Fruit fly (Drosophila melanogaster): ENCODE data around the gene RpS27.

The RpS27 gene

dm6 chr3R:25262322-25262761 lies 15.0 kb upstream of the RpS27 start, which contains the start of the genes Kdsr and CG11858 (continued):
- TF ChIP-seq CG18599 (GFP tag; optimal IDR thresholded peaks at IDR 0.05) = no peak
- peak; percentile 53 for TF ChIP-seq Aef1 (GFP tag; IDR thresholded peaks at IDR 0.05)
- TF ChIP-seq CG10209 (GFP tag; optimal IDR thresholded peaks at IDR 0.05) = peak; percentile 38
- peak; percentile 43 for TF ChIP-seq MESR4 (GFP tag; optimal IDR thresholded peaks at IDR 0.05)
- TF ChIP-seq CG14860 (GFP tag; IDR thresholded peaks at IDR 0.05; ENCODE audit: partially characterized antibody) = no peak
- TF ChIP-seq jing (GFP tag; optimal IDR thresholded peaks at IDR 0.05) = no peak
- TF ChIP-seq gcm2 (GFP tag; optimal IDR thresholded peaks at IDR 0.05) = peak; percentile 28
- TF ChIP-seq fd64A (GFP tag; optimal IDR thresholded peaks at IDR 0.05) = no peak
- peak; percentile 56 for TF ChIP-seq CG17829 (tag; optimal IDR thresholded peaks at IDR 0.05)
- peak; percentile 51 for TF ChIP-seq CG33213 (GFP tag; optimal IDR thresholded peaks at IDR 0.05)
- TF ChIP-seq Poxn (GFP tag; IDR thresholded peaks at IDR 0.05) = no peak
- TF ChIP-seq CG17186 (GFP tag; optimal IDR thresholded peaks at IDR 0.05) = peak; percentile 92
- TF ChIP-seq CG15011 (GFP tag; optimal IDR thresholded peaks at IDR 0.05) = no peak
- peak; percentile 58 for TF ChIP-seq CG8924 (tag; optimal IDR thresholded peaks at IDR 0.05)
- TF ChIP-seq CG12744 (GFP tag; optimal IDR thresholded peaks at IDR 0.05) = peak; percentile 40
- no peak for TF ChIP-seq h (optimal IDR thresholded peaks at IDR 0.05)
- no peak for TF ChIP-seq CG5180 (GFP tag; optimal IDR thresholded peaks at IDR 0.05)
- TF ChIP-seq CG13894 (tag; optimal IDR thresholded peaks at IDR 0.05) = peak; percentile 57
- TF ChIP-seq CG4424 (GFP tag; optimal IDR thresholded peaks at IDR 0.05) = peak; percentile 56
- TF ChIP-seq sob (GFP tag; IDR thresholded peaks at IDR 0.05) = peak; percentile 72
- TF ChIP-seq CG31365 (tag; optimal IDR thresholded peaks at IDR 0.05) = no peak
- TF ChIP-seq pan (optimal IDR thresholded peaks at IDR 0.05) = no peak
- peak in 1 of 2 experiments; percentile 64 for TF ChIP-seq pan (GFP tag; optimal IDR thresholded peaks at IDR 0.05 in 1 of 2, IDR thresholded peaks at IDR 0.05 in 1 of 2)
- TF ChIP-seq Vsx1 (GFP tag; optimal IDR thresholded peaks at IDR 0.05) = no peak
- TF ChIP-seq CG1024 (GFP tag; IDR thresholded peaks at IDR 0.05) = no peak
- no peak for TF ChIP-seq CG17568 (GFP tag; optimal IDR thresholded peaks at IDR 0.05)
- TF ChIP-seq CG11723 (GFP tag; optimal IDR thresholded peaks at IDR 0.05) = no peak
- peak; percentile 61 for TF ChIP-seq GATAe (GFP tag; conservative IDR thresholded peaks at IDR 0.05)
- peak; percentile 76 for TF ChIP-seq CG9797 (GFP tag; optimal IDR thresholded peaks at IDR 0.05)
- no peak for TF ChIP-seq D19A (tag; optimal IDR thresholded peaks at IDR 0.05)
- 0 out of 2 replicates have a peak, but pooled peaks have one; percentile 18 for TF ChIP-seq CG11247 (GFP tag; IDR thresholded peaks at IDR 0.05)
- peak; percentile 28 for TF ChIP-seq CG8944 (GFP tag; optimal IDR thresholded peaks at IDR 0.05)
- TF ChIP-seq CG15696 (tag; optimal IDR thresholded peaks at IDR 0.05) = peak; percentile 42
- peak; percentile 49 for TF ChIP-seq CG12299 (tag; optimal IDR thresholded peaks at IDR 0.05)
- no peak for TF ChIP-seq CG11560 (tag; IDR thresholded peaks at IDR 0.05)
- peak; percentile 27 for TF ChIP-seq sd (tag; optimal IDR thresholded peaks at IDR 0.05)
- peak; percentile 58 for TF ChIP-seq Sry-δ (GFP tag; optimal IDR thresholded peaks at IDR 0.05)
- TF ChIP-seq CG4730 (GFP tag; IDR thresholded peaks at IDR 0.05) = peak; percentile 37; the same call in 1 of the 2 replicates
- TF ChIP-seq tll (GFP tag; optimal IDR thresholded peaks at IDR 0.05) = no peak
- TF ChIP-seq gce (GFP tag; IDR thresholded peaks at IDR 0.05) = no peak
- TF ChIP-seq Stat92E (GFP tag; optimal IDR thresholded peaks at IDR 0.05) = no peak
- no peak for TF ChIP-seq gcm (GFP tag; optimal IDR thresholded peaks at IDR 0.05)
- TF ChIP-seq yki (optimal IDR thresholded peaks at IDR 0.05) = no peak
- TF ChIP-seq p53 (GFP tag; optimal IDR thresholded peaks at IDR 0.05) = no peak
- TF ChIP-seq chinmo (GFP tag; IDR thresholded peaks at IDR 0.05; ENCODE audit: partially characterized antibody) = peak; percentile 95
- peak; percentile 58 for TF ChIP-seq Chrac-16 (GFP tag; optimal IDR thresholded peaks at IDR 0.05)
- no peak for TF ChIP-seq gsb (GFP tag; IDR thresholded peaks at IDR 0.05)
- TF ChIP-seq CG1647 (GFP tag; optimal IDR thresholded peaks at IDR 0.05) = peak; percentile 19
- no peak for TF ChIP-seq Oaz (GFP tag; IDR thresholded peaks at IDR 0.05)
- TF ChIP-seq CG9215 (GFP tag; IDR thresholded peaks at IDR 0.05) = peak; percentile 59
- TF ChIP-seq Ets65A (GFP tag) = peak; percentile 94

Measured in whole organism, embryonic.